Fruit fly (Drosophila melanogaster) whole organism, embryonic: Measurements from ENCODE around the gene SamDC.
A peak's percentile ranks its signal among the peaks of the same experiment; 100 is the strongest.

Experiments used
- Aef1 ChIP-seq: fragments of 200-800 bp; sonication (Bioruptor generic); IDR thresholded peaks from 3 replicates; pipeline ENCODE4 v1.3.6; 2022; ENCODE audit warnings: missing biosample characterization, missing genetic modification characterization
- Bdp1 ChIP-seq: fragments of 200-800 bp; sonication (Bioruptor generic); optimal IDR thresholded peaks from 3 replicates; lab custom pipeline; 2016; ENCODE audit warnings: missing biosample characterization, missing genetic modification characterization
- CG1024 ChIP-seq: fragments of 200-800 bp; sonication (Bioruptor generic); IDR thresholded peaks from 2 replicates; pipeline ENCODE4 v1.3.6; 2022; ENCODE audit warnings: missing biosample characterization, missing genetic modification characterization
- CG10274 ChIP-seq: fragments of 200-800 bp; sonication (Bioruptor generic); optimal IDR thresholded peaks from 3 replicates; lab custom pipeline; 2017; ENCODE audit warnings: missing biosample characterization, mild to moderate bottlenecking, missing genetic modification characterization
- CG11695 ChIP-seq: fragments of 200-800 bp; sonication (Bioruptor generic); IDR thresholded peaks from 3 replicates; pipeline ENCODE4 v1.3.6; 2022; ENCODE audit warnings: missing biosample characterization, missing genetic modification characterization
- CG12219 ChIP-seq: fragments of 200-800 bp; sonication (Bioruptor generic); optimal IDR thresholded peaks from 3 replicates; lab custom pipeline; 2018; ENCODE audit warnings: missing biosample characterization, mild to moderate bottlenecking, missing genetic modification characterization
- CG13624 ChIP-seq: fragments of 200-800 bp; sonication (Bioruptor generic); optimal IDR thresholded peaks from 2 replicates; lab custom pipeline; 2016; ENCODE audit warnings: missing biosample characterization, missing genetic modification characterization
- CG14014 ChIP-seq: fragments of 200-800 bp; sonication (Bioruptor generic); IDR thresholded peaks from 2 replicates; pipeline ENCODE4 v1.3.6; 2022; ENCODE audit warnings: missing biosample characterization, missing genetic modification characterization
- CG15269 ChIP-seq: fragments of 200-800 bp; sonication (Bioruptor generic); optimal IDR thresholded peaks from 2 replicates; lab custom pipeline; 2018; ENCODE audit warnings: missing biosample characterization, mild to moderate bottlenecking, missing genetic modification characterization, moderate library complexity
- CG1529 ChIP-seq: fragments of 200-800 bp; sonication (Bioruptor generic); optimal IDR thresholded peaks from 3 replicates; lab custom pipeline; 2018; ENCODE audit warnings: missing biosample characterization, missing genetic modification characterization
- CG1602 ChIP-seq: fragments of 200-800 bp; sonication (Bioruptor generic); optimal IDR thresholded peaks from 3 replicates; lab custom pipeline; 2016; ENCODE audit warnings: missing biosample characterization, missing genetic modification characterization
- CG16815 ChIP-seq: fragments of 200-800 bp; sonication (Bioruptor generic); optimal IDR thresholded peaks from 3 replicates; lab custom pipeline; 2017; ENCODE audit warnings: missing biosample characterization, mild to moderate bottlenecking, missing genetic modification characterization
- CG17802 ChIP-seq: fragments of 200-800 bp; sonication (Bioruptor generic); optimal IDR thresholded peaks from 2 replicates; lab custom pipeline; 2018; ENCODE audit warnings: missing biosample characterization, mild to moderate bottlenecking, missing genetic modification characterization, moderate library complexity
- CG17912 ChIP-seq: fragments of 200-800 bp; sonication (Bioruptor generic); optimal IDR thresholded peaks from 2 replicates; lab custom pipeline; 2018; ENCODE audit warnings: missing biosample characterization, mild to moderate bottlenecking, missing genetic modification characterization
- CG18011 ChIP-seq: fragments of 200-800 bp; sonication (Bioruptor generic); optimal IDR thresholded peaks from 2 replicates; lab custom pipeline; 2017; ENCODE audit warnings: missing biosample characterization, missing genetic modification characterization, mild to moderate bottlenecking, moderate library complexity, missing genotype
- CG1832 ChIP-seq: fragments of 200-800 bp; sonication (Bioruptor generic); optimal IDR thresholded peaks from 2 replicates; lab custom pipeline; 2017; ENCODE audit warnings: missing biosample characterization, mild to moderate bottlenecking, missing genetic modification characterization, inconsistent platforms
- CG30020 ChIP-seq: fragments of 200-800 bp; optimal IDR thresholded peaks from 2 replicates; lab custom pipeline; 2019; ENCODE audit warnings: missing biosample characterization, mild to moderate bottlenecking, missing genetic modification characterization, moderate library complexity
- CG30431 ChIP-seq: fragments of 200-800 bp; sonication (Bioruptor generic); optimal IDR thresholded peaks from 2 replicates; lab custom pipeline; 2017; ENCODE audit warnings: missing biosample characterization, missing genetic modification characterization
- CG31388 ChIP-seq: fragments of 200-800 bp; sonication (Bioruptor generic); optimal IDR thresholded peaks from 2 replicates; lab custom pipeline; 2016; ENCODE audit warnings: missing biosample characterization, missing genetic modification characterization
- CG32532 ChIP-seq: fragments of 200-800 bp; sonication (Bioruptor generic); IDR thresholded peaks from 2 replicates; pipeline ENCODE4 v1.3.6; 2022; ENCODE audit warnings: missing biosample characterization, missing genetic modification characterization
- CG4282 ChIP-seq: fragments of 200-800 bp; sonication (Bioruptor generic); optimal IDR thresholded peaks from 2 replicates; lab custom pipeline; 2016; ENCODE audit warnings: missing biosample characterization, missing genetic modification characterization
- CG4328 ChIP-seq: fragments of 200-800 bp; sonication (Bioruptor generic); optimal IDR thresholded peaks from 3 replicates; lab custom pipeline; 2017; ENCODE audit warnings: missing biosample characterization, missing genetic modification reagents, missing genetic modification characterization
- CG4404 ChIP-seq: fragments of 200-800 bp; sonication (Bioruptor generic); IDR thresholded peaks from 2 replicates; pipeline ENCODE4 v1.3.6; 2022; ENCODE audit warnings: missing biosample characterization, missing genetic modification characterization
- CG5245 ChIP-seq: fragments of 200-800 bp; sonication (Bioruptor generic); optimal IDR thresholded peaks from 3 replicates; lab custom pipeline; 2016; ENCODE audit warnings: missing biosample characterization, missing genetic modification characterization
- CG6175 ChIP-seq: fragments of 200-800 bp; sonication (Bioruptor generic); IDR thresholded peaks from 3 replicates; pipeline ENCODE4 v1.3.6; 2022; ENCODE audit warnings: missing biosample characterization, missing genetic modification characterization
- CG7271 ChIP-seq: fragments of 200-800 bp; sonication (Bioruptor generic); optimal IDR thresholded peaks from 2 replicates; lab custom pipeline; 2018; ENCODE audit warnings: missing biosample characterization, mild to moderate bottlenecking, missing genetic modification characterization, moderate library complexity
- CG7963 ChIP-seq: fragments of 200-800 bp; sonication (Bioruptor generic); IDR thresholded peaks from 3 replicates; pipeline ENCODE4 v1.3.6; 2022; ENCODE audit warnings: missing biosample characterization, missing genetic modification characterization; ENCODE audit not compliant: partially characterized antibody
- CG9797 ChIP-seq: fragments of 200-800 bp; sonication (Bioruptor generic); optimal IDR thresholded peaks from 3 replicates; lab custom pipeline; 2018; ENCODE audit warnings: missing biosample characterization, mild to moderate bottlenecking, missing genetic modification characterization
- CTCF ChIP-seq: fragments of 200-800 bp; sonication (Bioruptor generic); optimal IDR thresholded peaks from 2 replicates; lab custom pipeline; 2017; ENCODE audit warnings: missing biosample characterization, mild to moderate bottlenecking, missing genetic modification characterization, moderate library complexity
- Fer2 ChIP-seq: fragments of 200-800 bp; sonication (Bioruptor generic); optimal IDR thresholded peaks from 2 replicates; lab custom pipeline; 2018; ENCODE audit warnings: missing biosample characterization, mild to moderate bottlenecking, missing genetic modification characterization, moderate library complexity
- HmgD ChIP-seq: fragments of 200-800 bp; sonication (Bioruptor generic); optimal IDR thresholded peaks from 3 replicates; lab custom pipeline; 2016; ENCODE audit warnings: missing biosample characterization, missing genetic modification characterization
- Hr51 ChIP-seq, 2 experiments: fragments of 200-800 bp; sonication (Bioruptor generic); optimal IDR thresholded peaks; 2 replicates in 1 of 2; 3 replicates in 1 of 2; lab custom pipeline; 2016 to 2018; ENCODE audit warnings: missing biosample characterization in 2 of 2, missing genetic modification characterization in 2 of 2, mild to moderate bottlenecking in 1 of 2, moderate library complexity in 1 of 2
- MBD-R2 ChIP-seq: fragments of 200-800 bp; sonication (Bioruptor generic); IDR thresholded peaks from 2 replicates; pipeline ENCODE4 v1.3.6; 2022; ENCODE audit warnings: missing biosample characterization, missing genetic modification characterization
- Nf-YC ChIP-seq: fragments of 200-800 bp; optimal IDR thresholded peaks from 3 replicates; lab custom pipeline; 2019; ENCODE audit warnings: missing biosample characterization, mild to moderate bottlenecking, missing genetic modification characterization, moderate library complexity
- Oaz ChIP-seq: fragments of 200-800 bp; sonication (Bioruptor generic); IDR thresholded peaks from 2 replicates; pipeline ENCODE4 v1.3.6; 2022; ENCODE audit warnings: missing biosample characterization, missing genetic modification characterization
- Optix ChIP-seq: fragments of 200-800 bp; sonication (Bioruptor generic); IDR thresholded peaks from 3 replicates; pipeline ENCODE4 v1.3.6; 2022; ENCODE audit warnings: missing biosample characterization, missing genetic modification characterization
- Ptx1 ChIP-seq: fragments of 200-800 bp; sonication (Bioruptor generic); IDR thresholded peaks from 2 replicates; pipeline ENCODE4 v1.3.6; 2022; ENCODE audit warnings: missing biosample characterization, missing genetic modification characterization
- Six4 ChIP-seq: fragments of 200-800 bp; sonication (Bioruptor generic); optimal IDR thresholded peaks from 2 replicates; lab custom pipeline; 2016; ENCODE audit warnings: missing biosample characterization, missing genetic modification characterization
- Sox100B ChIP-seq: fragments of 200-800 bp; sonication (Bioruptor generic); optimal IDR thresholded peaks from 3 replicates; lab custom pipeline; 2018; ENCODE audit warnings: missing biosample characterization, mild to moderate bottlenecking, missing genetic modification characterization
- Usf ChIP-seq: fragments of 200-800 bp; sonication (Bioruptor generic); optimal IDR thresholded peaks from 2 replicates; lab custom pipeline; 2017; ENCODE audit warnings: missing genotype, missing biosample characterization, missing genetic modification characterization
- Xbp1 ChIP-seq: fragments of 200-800 bp; sonication (Bioruptor generic); optimal IDR thresholded peaks from 3 replicates; lab custom pipeline; 2016; ENCODE audit warnings: missing biosample characterization, mild to moderate bottlenecking, missing genetic modification characterization
- ab ChIP-seq: fragments of 200-800 bp; sonication (Bioruptor generic); optimal IDR thresholded peaks from 2 replicates; lab custom pipeline; 2016; ENCODE audit warnings: missing biosample characterization, missing genetic modification characterization
- caup ChIP-seq: fragments of 200-800 bp; sonication (Bioruptor generic); optimal IDR thresholded peaks from 3 replicates; lab custom pipeline; 2017; ENCODE audit warnings: missing biosample characterization, mild to moderate bottlenecking, missing genetic modification characterization, moderate library complexity; ENCODE audit not compliant: severe bottlenecking
- disco-r ChIP-seq: fragments of 200-800 bp; sonication (Bioruptor generic); optimal IDR thresholded peaks from 2 replicates; lab custom pipeline; 2016; ENCODE audit warnings: missing biosample characterization, missing genetic modification characterization
- fd3F ChIP-seq: fragments of 200-800 bp; sonication (Bioruptor generic); optimal IDR thresholded peaks from 2 replicates; lab custom pipeline; 2018; ENCODE audit warnings: missing biosample characterization, mild to moderate bottlenecking, missing genetic modification characterization, moderate library complexity
- fu2 ChIP-seq: fragments of 200-800 bp; sonication (Bioruptor generic); optimal IDR thresholded peaks from 2 replicates; lab custom pipeline; 2016; ENCODE audit warnings: missing biosample characterization, missing genetic modification characterization
- kah ChIP-seq: fragments of 200-800 bp; sonication (Bioruptor generic); optimal IDR thresholded peaks from 2 replicates; lab custom pipeline; 2018; ENCODE audit warnings: missing biosample characterization, mild to moderate bottlenecking, missing genetic modification characterization
- nmo ChIP-seq: fragments of 200-800 bp; sonication (Bioruptor generic); optimal IDR thresholded peaks from 2 replicates; lab custom pipeline; 2018; ENCODE audit warnings: missing biosample characterization, mild to moderate bottlenecking, missing genetic modification characterization, moderate library complexity
- pum ChIP-seq: fragments of 200-800 bp; sonication (Bioruptor generic); optimal IDR thresholded peaks from 2 replicates; lab custom pipeline; 2016; ENCODE audit warnings: missing biosample characterization, missing genetic modification characterization
- pzg ChIP-seq: fragments of 200-800 bp; sonication (Bioruptor generic); optimal IDR thresholded peaks from 3 replicates; lab custom pipeline; 2018; ENCODE audit warnings: missing biosample characterization, mild to moderate bottlenecking, missing genetic modification characterization, moderate library complexity
- run ChIP-seq: fragments of 200-800 bp; sonication (Bioruptor generic); optimal IDR thresholded peaks from 3 replicates; lab custom pipeline; 2018; ENCODE audit warnings: missing biosample characterization, mild to moderate bottlenecking, missing genetic modification characterization
- slp2 ChIP-seq: fragments of 200-800 bp; sonication (Bioruptor generic); optimal IDR thresholded peaks from 2 replicates; lab custom pipeline; 2016; ENCODE audit warnings: missing biosample characterization, missing genetic modification characterization
- trh ChIP-seq: fragments of 200-800 bp; sonication (Bioruptor generic); optimal IDR thresholded peaks from 2 replicates; lab custom pipeline; 2016; ENCODE audit warnings: missing biosample characterization, missing genetic modification characterization

SamDC gene

dm6 chr2L:10342471-10342870, 3.2 kb downstream of the SamDC start, which contains the start of gene Sps2 (continued):
- no peak for TF ChIP-seq Usf (GFP tag; lab: Kevin White, UChicago)
- TF ChIP-seq CG9797 (GFP tag; lab: Kevin White, UChicago), result no peak
- no peak for TF ChIP-seq Optix (GFP tag; lab: Robert Waterston, UW)
- TF ChIP-seq CG30431 (GFP tag; lab: Kevin White, UChicago), result no peak
- TF ChIP-seq Aef1 (GFP tag; lab: Robert Waterston, UW), result no peak
- TF ChIP-seq CG7963 (GFP tag; lab: Robert Waterston, UW), result peak; percentile 52; the same call in 1 of the 3 replicates
- TF ChIP-seq CG13624 (GFP tag; lab: Kevin White, UChicago), result peak; percentile 30
- TF ChIP-seq fd3F (GFP tag; lab: Kevin White, UChicago), result no peak
- no peak for TF ChIP-seq CG4328 (GFP tag; lab: Kevin White, UChicago)
- no peak for TF ChIP-seq CG11695 (GFP tag; lab: Robert Waterston, UW)
- TF ChIP-seq CG14014, result no peak
- no peak for TF ChIP-seq Oaz (GFP tag; lab: Robert Waterston, UW)
- TF ChIP-seq Nf-YC (tag; lab: Kevin White, UChicago), result peak; percentile 25
- no peak for TF ChIP-seq CG1529
- TF ChIP-seq Six4 (GFP tag; lab: Kevin White, UChicago), result no peak
- no peak for TF ChIP-seq CG12219 (GFP tag; lab: Kevin White, UChicago)
- no peak for TF ChIP-seq fu2 (GFP tag; lab: Kevin White, UChicago)
- TF ChIP-seq Hr51 (GFP tag; optimal IDR thresholded peaks at IDR 0.05; lab: Kevin White, UChicago), result no peak
- no peak for TF ChIP-seq Ptx1 (GFP tag; lab: Robert Waterston, UW)
- TF ChIP-seq Fer2, result no peak
- no peak for TF ChIP-seq CG1832 (GFP tag; lab: Kevin White, UChicago)
- TF ChIP-seq CTCF, result no peak
- no peak for TF ChIP-seq CG1024
- no peak for TF ChIP-seq CG4404 (GFP tag; lab: Robert Waterston, UW)
- no peak for TF ChIP-seq CG18011 (GFP tag; lab: Kevin White, UChicago)
- TF ChIP-seq trh (GFP tag; lab: Kevin White, UChicago), result no peak
- no peak for TF ChIP-seq CG17912 (GFP tag; lab: Kevin White, UChicago)
- TF ChIP-seq CG31388 (GFP tag; lab: Kevin White, UChicago), result no peak
- TF ChIP-seq CG1602 (GFP tag; lab: Kevin White, UChicago), result no peak
- TF ChIP-seq CG32532 (GFP tag; lab: Robert Waterston, UW), result peak; percentile 37; the same call in 1 of the 2 replicates
- TF ChIP-seq slp2 (GFP tag; lab: Kevin White, UChicago), result no peak
- TF ChIP-seq CG10274 (GFP tag; lab: Kevin White, UChicago), result no peak
- TF ChIP-seq CG16815 (GFP tag; lab: Kevin White, UChicago), result no peak
- no peak for TF ChIP-seq CG15269 (tag; lab: Kevin White, UChicago)
- no peak for TF ChIP-seq run (tag; lab: Kevin White, UChicago)
- no peak for TF ChIP-seq kah (GFP tag; lab: Kevin White, UChicago)
- no peak for TF ChIP-seq CG17802 (tag; lab: Kevin White, UChicago)
- no peak for TF ChIP-seq pum (GFP tag; lab: Kevin White, UChicago)
- peak; percentile 54 for TF ChIP-seq pzg (GFP tag; lab: Kevin White, UChicago)
- peak; percentile 11 for TF ChIP-seq Xbp1
- no peak for TF ChIP-seq caup
- no peak for TF ChIP-seq HmgD
- TF ChIP-seq nmo (GFP tag; lab: Kevin White, UChicago), result peak; percentile 29
- TF ChIP-seq MBD-R2, result peak; percentile 89
- no peak for TF ChIP-seq ab (GFP tag; lab: Kevin White, UChicago)
- no peak for TF ChIP-seq disco-r
- no peak for TF ChIP-seq CG7271
- TF ChIP-seq Sox100B (GFP tag; lab: Kevin White, UChicago), result no peak
- no peak for TF ChIP-seq Bdp1 (GFP tag; lab: Kevin White, UChicago)
- TF ChIP-seq CG5245 (GFP tag; lab: Kevin White, UChicago), result no peak
- TF ChIP-seq CG6175 (GFP tag; lab: Robert Waterston, UW), result no peak
- TF ChIP-seq CG4282 (GFP tag; lab: Kevin White, UChicago), result no peak
- TF ChIP-seq CG30020 (tag; lab: Kevin White, UChicago), result peak; percentile 85
